Worm (Caenorhabditis elegans): ENCODE measurements around the gene cyp-13A12.

- TF ChIP-seq ama-1 (optimal IDR thresholded peaks at IDR 0.05) (no peak), hnd-1 (tag; optimal IDR thresholded peaks at IDR 0.05) (no peak), F13C5.2 (tag; optimal IDR thresholded peaks at IDR 0.05) (no peak), scrt-1 (GFP tag; IDR thresholded peaks at IDR 0.05) (no peak), flt-1 (GFP tag; IDR thresholded peaks at IDR 0.05) (no peak)
These were observed 31.0 kb downstream of the cyp-13A12 start, which contains the start of gene F54F12.1 for ce11 chrIII:13055342-13055741.

All from whole organism, early embryonic.